Worm (Caenorhabditis elegans) whole organism, midembryonic: ENCODE results near the gene rab-19.

Source experiments
- T22C8.4 ChIP-seq: fragments of 200-800 bp; sonication (Bioruptor generic); IDR thresholded peaks from 2 replicates; pipeline ENCODE4 v1.3.6; 2022; ENCODE audit warnings: missing genetic modification characterization, missing compliant biosample characterization
- cog-1 ChIP-seq: sonication (generic microtip); optimal IDR thresholded peaks from 2 replicates; lab custom pipeline; 2016; ENCODE audit warnings: missing genetic modification characterization, missing compliant biosample characterization
- klf-2 ChIP-seq: fragments of 200-800 bp; sonication (Bioruptor generic); conservative IDR thresholded peaks from 2 replicates; pipeline ENCODE4 v1.3.6; 2022; ENCODE audit warnings: missing genetic modification reagents, missing genetic modification characterization, missing compliant biosample characterization
- med-1 ChIP-seq: sonication (generic microtip); optimal IDR thresholded peaks from 2 replicates; lab custom pipeline; 2017; ENCODE audit warnings: missing genetic modification characterization, mild to moderate bottlenecking, missing compliant biosample characterization, antibody characterized with exemption, missing genetic modification reagents; ENCODE audit not compliant: insufficient read depth
- tab-1 ChIP-seq: fragments of 200-800 bp; sonication (Bioruptor generic); IDR thresholded peaks from 2 replicates; pipeline ENCODE4 v1.3.6; 2022; ENCODE audit warnings: missing genetic modification characterization, missing compliant biosample characterization
- ztf-29 ChIP-seq: fragments of 200-800 bp; sonication (Bioruptor generic); IDR thresholded peaks from 2 replicates; pipeline ENCODE4 v1.3.6; 2022; ENCODE audit warnings: missing genetic modification reagents, missing genetic modification characterization, missing compliant biosample characterization

ce11 chrIV:13389237-13389636, 5.1 kb upstream of the rab-19 start:
- TF ChIP-seq med-1 (GFP tag; lab: Kevin White, UChicago) (no peak), T22C8.4 (GFP tag; lab: Robert Waterston, UW) (no peak), ztf-29 (GFP tag; lab: Robert Waterston, UW) (no peak), klf-2 (no peak), cog-1 (tag; lab: Kevin White, UChicago) (no peak), tab-1 (GFP tag; lab: Robert Waterston, UW) (no peak)
